Worm (Caenorhabditis elegans): ENCODE results near the gene swan-1.

DNA sequence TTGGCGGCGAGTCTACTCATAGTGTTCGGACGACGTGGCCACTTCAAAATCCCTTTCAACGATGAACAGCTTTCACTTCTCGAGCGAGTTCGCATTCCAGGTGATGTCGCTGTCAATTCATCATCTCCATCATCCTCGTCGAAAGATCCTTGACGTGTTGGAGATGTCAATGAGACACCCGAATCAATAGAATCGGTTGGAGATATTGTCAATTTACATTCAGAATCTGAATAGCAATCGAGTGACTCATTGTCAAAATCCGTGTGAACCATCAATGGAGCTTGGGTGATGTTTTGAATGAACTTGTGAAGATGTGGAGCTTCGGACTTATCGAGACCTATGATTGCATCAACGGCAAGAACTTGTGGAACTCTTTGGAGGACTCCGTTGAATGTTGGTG is 21.3 kb downstream of the swan-1 start:
- TF ChIP-seq lin-13 (tag; optimal IDR thresholded peaks at IDR 0.05) (no peak), mep-1 (tag; optimal IDR thresholded peaks at IDR 0.05) (no peak), mab-5 (tag; optimal IDR thresholded peaks at IDR 0.05) (no peak), nhr-237 (tag; optimal IDR thresholded peaks at IDR 0.05) (no peak)

Measured in whole organism, mixed stage, embryonic.